Worm (Caenorhabditis elegans): ENCODE data around the gene ZK899.6.

ZK899.6 gene

ce11 chrX:9510448-9510847, 47.3 kb downstream of the ZK899.6 start:
- TF ChIP-seq flt-1 (GFP tag; IDR thresholded peaks at IDR 0.05) (no peak), B0310.2 (tag; optimal IDR thresholded peaks at IDR 0.05) (no peak), F13C5.2 (tag; optimal IDR thresholded peaks at IDR 0.05) (no peak), scrt-1 (GFP tag; IDR thresholded peaks at IDR 0.05) (no peak), sea-1 (GFP tag; conservative IDR thresholded peaks at IDR 0.05) (no peak), tbx-37 (GFP tag; conservative IDR thresholded peaks at IDR 0.05) (no peak)

ce11 chrX:9512457-9512856, 49.3 kb downstream of the ZK899.6 start:
- TF ChIP-seq scrt-1 (GFP tag; IDR thresholded peaks at IDR 0.05): no peak
- no peak for TF ChIP-seq ama-1 (optimal IDR thresholded peaks at IDR 0.05)
- TF ChIP-seq hnd-1 (tag; optimal IDR thresholded peaks at IDR 0.05): no peak
- TF ChIP-seq ceh-36 (tag; optimal IDR thresholded peaks at IDR 0.05): no peak
- TF ChIP-seq pes-1 (GFP tag; IDR thresholded peaks at IDR 0.05): no peak
- no peak for TF ChIP-seq F13C5.2 (tag; optimal IDR thresholded peaks at IDR 0.05)
- no peak for TF ChIP-seq ets-7 (tag; optimal IDR thresholded peaks at IDR 0.05)
- TF ChIP-seq sea-1 (GFP tag; conservative IDR thresholded peaks at IDR 0.05): no peak
- no peak for TF ChIP-seq hmg-4 (GFP tag; optimal IDR thresholded peaks at IDR 0.05)
- no peak for TF ChIP-seq aly-1 (tag; optimal IDR thresholded peaks at IDR 0.05)
- TF ChIP-seq flt-1 (GFP tag; IDR thresholded peaks at IDR 0.05): no peak
- TF ChIP-seq B0310.2 (tag; optimal IDR thresholded peaks at IDR 0.05): no peak
- TF ChIP-seq tbx-11 (GFP tag; IDR thresholded peaks at IDR 0.05): no peak
- TF ChIP-seq ceh-13 (GFP tag; optimal IDR thresholded peaks at IDR 0.05): no peak
- TF ChIP-seq tra-4 (tag; optimal IDR thresholded peaks at IDR 0.05): no peak
- TF ChIP-seq tbx-37 (GFP tag; conservative IDR thresholded peaks at IDR 0.05): no peak
- TF ChIP-seq hmbx-1 (tag; optimal IDR thresholded peaks at IDR 0.05): no peak

All from whole organism, early embryonic.